Worm (Caenorhabditis elegans): ENCODE results near the gene C54G7.1.

DNA sequence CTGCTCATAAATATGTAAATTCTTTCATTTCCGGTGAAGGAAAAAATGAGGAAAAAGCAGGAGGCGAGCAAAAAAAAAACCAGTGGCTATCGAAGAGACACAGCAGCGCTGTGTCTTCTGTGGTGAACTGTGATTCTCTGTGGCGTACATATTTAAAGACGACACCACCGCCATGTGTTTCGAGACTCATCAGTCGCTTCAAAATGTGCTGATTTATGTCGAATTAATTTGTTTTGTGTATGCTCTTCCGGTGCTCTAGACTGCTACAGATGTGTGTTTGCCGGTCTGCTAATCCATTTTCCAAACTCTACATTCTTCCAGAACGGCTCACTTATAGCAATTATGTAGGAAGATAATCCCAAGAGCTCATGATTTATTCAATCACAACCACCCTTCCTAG, 21.7 kb downstream of the C54G7.1 start:
- TF ChIP-seq fkh-10 (GFP tag; optimal IDR thresholded peaks at IDR 0.05) (no peak), hlh-8 (tag; optimal IDR thresholded peaks at IDR 0.05) (no peak), ceh-34 (tag; optimal IDR thresholded peaks at IDR 0.05) (no peak)

All from whole organism, late embryonic.